Worm (Caenorhabditis elegans) whole organism, L4/young adult: Measurements from ENCODE around the gene srz-37.

Experiments used
- W03F9.2 ChIP-seq: fragments of 150-350 bp; optimal IDR thresholded peaks from 2 replicates; lab custom pipeline; 2014; ENCODE audit warnings: missing biosample characterization, missing genetic modification characterization
- him-1 ChIP-seq: sonication (generic microtip); optimal IDR thresholded peaks from 2 replicates; lab custom pipeline; 2016; ENCODE audit warnings: missing genotype, missing genetic modification reagents, missing genetic modification characterization, missing compliant biosample characterization

ce11 chrIV:3444614-3445013, 37.0 kb downstream of the srz-37 start, which contains the start of gene F58E2.5:
- no peak for TF ChIP-seq him-1 (tag; lab: Kevin White, UChicago)
- no peak for TF ChIP-seq W03F9.2 (tag; lab: Kevin White, UChicago)
